Worm (Caenorhabditis elegans): Measurements from ENCODE around the gene damt-1.

- TF ChIP-seq W03F9.2 (tag; optimal IDR thresholded peaks at IDR 0.05) (no peak), him-1 (tag; optimal IDR thresholded peaks at IDR 0.05) (no peak)
Measured at ce11 chrII:5704479-5704878, 15.5 kb upstream of the damt-1 start.
